Worm (Caenorhabditis elegans) whole organism, mixed stage, embryonic: ENCODE data around the gene K01F9.2.

ENCODE experiments used
- M03D4.4 ChIP-seq: sonication (generic microtip); optimal IDR thresholded peaks from 2 replicates; lab custom pipeline; 2017; ENCODE audit warnings: mild to moderate bottlenecking, missing genetic modification characterization, missing compliant biosample characterization
- bed-3 ChIP-seq: fragments of 200-800 bp; sonication (Bioruptor generic); optimal IDR thresholded peaks from 3 replicates; lab custom pipeline; 2018; ENCODE audit warnings: mild to moderate bottlenecking, missing genetic modification characterization, moderate library complexity, missing compliant biosample characterization
- blmp-1 ChIP-seq: fragments of 150-350 bp; optimal IDR thresholded peaks from 2 replicates; lab custom pipeline; 2014; ENCODE audit warnings: missing biosample characterization, missing genetic modification characterization
- ceh-43 ChIP-seq: fragments of 200-800 bp; sonication (Bioruptor generic); optimal IDR thresholded peaks from 2 replicates; lab custom pipeline; 2018; ENCODE audit warnings: mild to moderate bottlenecking, missing genetic modification characterization, moderate library complexity, missing compliant biosample characterization
- ces-1 ChIP-seq: fragments of 150-350 bp; optimal IDR thresholded peaks from 2 replicates; lab custom pipeline; 2014; ENCODE audit warnings: missing biosample characterization, missing genetic modification reagents, missing genetic modification characterization
- drap-1 ChIP-seq: fragments of 200-800 bp; sonication (Bioruptor generic); optimal IDR thresholded peaks from 3 replicates; lab custom pipeline; 2018; ENCODE audit warnings: mild to moderate bottlenecking, missing genetic modification characterization, missing compliant biosample characterization
- elt-1 ChIP-seq: sonication (generic microtip); optimal IDR thresholded peaks from 2 replicates; lab custom pipeline; 2017; ENCODE audit warnings: missing genetic modification characterization, mild to moderate bottlenecking, missing compliant biosample characterization, antibody characterized with exemption, moderate library complexity, borderline replicate concordance; ENCODE audit not compliant: insufficient read depth
- elt-3 ChIP-seq: fragments of 150-350 bp; optimal IDR thresholded peaks from 2 replicates; lab custom pipeline; 2014; ENCODE audit warnings: missing biosample characterization, missing genetic modification characterization
- flh-1 ChIP-seq: fragments of 200-800 bp; sonication (Bioruptor generic); optimal IDR thresholded peaks from 2 replicates; lab custom pipeline; 2018; ENCODE audit warnings: mild to moderate bottlenecking, missing genetic modification characterization, moderate library complexity, missing compliant biosample characterization
- ham-2 ChIP-seq: fragments of 200-800 bp; sonication (Bioruptor generic); optimal IDR thresholded peaks from 2 replicates; lab custom pipeline; 2018; ENCODE audit warnings: mild to moderate bottlenecking, missing genetic modification characterization, missing compliant biosample characterization
- hlh-1 ChIP-seq: fragments of 150-350 bp; optimal IDR thresholded peaks from 2 replicates; lab custom pipeline; 2014; ENCODE audit warnings: missing biosample characterization, missing genetic modification reagents, missing genetic modification characterization
- lin-13 ChIP-seq: fragments of 150-350 bp; optimal IDR thresholded peaks from 2 replicates; lab custom pipeline; 2014; ENCODE audit warnings: missing biosample characterization, missing genetic modification characterization
- lin-32 ChIP-seq: fragments of 200-800 bp; sonication (Bioruptor generic); optimal IDR thresholded peaks from 2 replicates; lab custom pipeline; 2018; ENCODE audit warnings: mild to moderate bottlenecking, missing genetic modification characterization, missing compliant biosample characterization
- lsy-2 ChIP-seq: fragments of 150-350 bp; optimal IDR thresholded peaks from 2 replicates; lab custom pipeline; 2014; ENCODE audit warnings: missing biosample characterization, missing genetic modification characterization
- mls-2 ChIP-seq: sonication (generic microtip); optimal IDR thresholded peaks from 2 replicates; lab custom pipeline; 2016; ENCODE audit warnings: mild to moderate bottlenecking, missing genetic modification characterization, moderate library complexity, missing compliant biosample characterization
- nhr-12 ChIP-seq: fragments of 150-350 bp; optimal IDR thresholded peaks from 2 replicates; lab custom pipeline; 2014; ENCODE audit warnings: missing biosample characterization, missing genetic modification characterization
- nhr-2 ChIP-seq: fragments of 150-350 bp; optimal IDR thresholded peaks from 2 replicates; lab custom pipeline; 2014; ENCODE audit warnings: missing biosample characterization, missing genetic modification characterization
- nhr-237 ChIP-seq: fragments of 150-350 bp; optimal IDR thresholded peaks from 2 replicates; lab custom pipeline; 2014; ENCODE audit warnings: missing biosample characterization, missing genetic modification characterization
- nhr-76 ChIP-seq: sonication (generic microtip); optimal IDR thresholded peaks from 2 replicates; lab custom pipeline; 2017; ENCODE audit warnings: missing biosample characterization, missing genetic modification characterization
- pha-4 ChIP-seq: fragments of 150-350 bp; optimal IDR thresholded peaks from 2 replicates; lab custom pipeline; 2018; ENCODE audit warnings: missing biosample characterization, missing genetic modification reagents, missing genetic modification characterization
- sem-2 ChIP-seq: fragments of 200-800 bp; sonication (Bioruptor generic); optimal IDR thresholded peaks from 2 replicates; lab custom pipeline; 2018; ENCODE audit warnings: mild to moderate bottlenecking, missing genetic modification characterization, missing compliant biosample characterization
- sptf-1 ChIP-seq: sonication (generic microtip); optimal IDR thresholded peaks from 2 replicates; lab custom pipeline; 2017; ENCODE audit warnings: mild to moderate bottlenecking, missing genetic modification characterization, moderate library complexity, missing compliant biosample characterization
- unc-120 ChIP-seq: sonication (generic microtip); optimal IDR thresholded peaks from 2 replicates; lab custom pipeline; 2017; ENCODE audit warnings: missing genetic modification characterization, missing compliant biosample characterization; ENCODE audit not compliant: poor library complexity, severe bottlenecking
- unc-39 ChIP-seq: fragments of 150-350 bp; optimal IDR thresholded peaks from 2 replicates; lab custom pipeline; 2014; ENCODE audit warnings: missing biosample characterization, missing genetic modification characterization
- unc-62 ChIP-seq: fragments of 150-350 bp; optimal IDR thresholded peaks from 2 replicates; lab custom pipeline; 2014; ENCODE audit warnings: missing biosample characterization, missing genetic modification reagents, missing genetic modification characterization
- zip-8 ChIP-seq: fragments of 150-350 bp; optimal IDR thresholded peaks from 2 replicates; lab custom pipeline; 2014; ENCODE audit warnings: missing biosample characterization, missing genetic modification characterization
- ztf-11 ChIP-seq: fragments of 150-350 bp; optimal IDR thresholded peaks from 2 replicates; lab custom pipeline; 2014; ENCODE audit warnings: missing biosample characterization, missing genetic modification characterization

The K01F9.2 gene

DNA sequence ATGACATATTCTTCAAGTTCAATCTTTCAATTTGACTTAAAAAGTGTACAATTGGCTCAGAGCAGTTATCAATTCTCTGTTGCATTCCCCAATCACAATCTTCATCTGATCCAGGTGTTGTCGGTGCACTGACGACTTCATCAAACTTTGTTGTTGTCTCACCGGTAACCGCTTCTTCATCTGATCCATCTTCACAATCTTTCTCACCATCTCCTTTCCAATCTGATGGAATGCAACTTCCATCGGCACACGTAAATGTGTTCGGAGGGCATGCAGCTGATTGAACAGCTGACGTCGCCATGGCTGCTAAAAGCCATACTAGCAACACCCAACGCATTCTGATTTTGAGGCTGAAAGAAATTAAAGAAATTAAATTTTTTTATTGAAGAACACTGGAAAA is 38.9 kb downstream of the K01F9.2 start, which contains the start of gene F44E2.4:
F44E2.4 (minus strand) TSS at position 350 of the 400 bp plus-strand sequence.
- TF ChIP-seq ham-2 (GFP tag; lab: Kevin White, UChicago) (peak; percentile 17), elt-1 (tag; lab: Kevin White, UChicago) (peak; percentile 62), blmp-1 (tag; lab: Kevin White, UChicago) (no peak), hlh-1 (tag; lab: Kevin White, UChicago) (no peak), mls-2 (no peak)

- TF ChIP-seq elt-1 (tag; lab: Kevin White, UChicago) (no peak), hlh-1 (tag; lab: Kevin White, UChicago) (no peak), sem-2 (GFP tag; lab: Kevin White, UChicago) (no peak), unc-120 (tag; lab: Kevin White, UChicago) (no peak), lin-13 (no peak), sptf-1 (tag; lab: Kevin White, UChicago) (no peak), elt-3 (no peak), mls-2 (no peak), nhr-2 (no peak), bed-3 (GFP tag; lab: Kevin White, UChicago) (no peak), ces-1 (GFP tag; lab: Kevin White, UChicago) (no peak), ham-2 (GFP tag; lab: Kevin White, UChicago) (no peak), flh-1 (no peak), nhr-12 (tag; lab: Kevin White, UChicago) (no peak), ztf-11 (tag; lab: Kevin White, UChicago) (no peak), drap-1 (GFP tag; lab: Kevin White, UChicago) (no peak)
Observed at ce11 chrIII:8831059-8831750, 45.7 kb downstream of the K01F9.2 start, which contains the start of gene F44E2.10. Gene F44E2.10 (minus strand): TSS chrIII:8831109.

DNA sequence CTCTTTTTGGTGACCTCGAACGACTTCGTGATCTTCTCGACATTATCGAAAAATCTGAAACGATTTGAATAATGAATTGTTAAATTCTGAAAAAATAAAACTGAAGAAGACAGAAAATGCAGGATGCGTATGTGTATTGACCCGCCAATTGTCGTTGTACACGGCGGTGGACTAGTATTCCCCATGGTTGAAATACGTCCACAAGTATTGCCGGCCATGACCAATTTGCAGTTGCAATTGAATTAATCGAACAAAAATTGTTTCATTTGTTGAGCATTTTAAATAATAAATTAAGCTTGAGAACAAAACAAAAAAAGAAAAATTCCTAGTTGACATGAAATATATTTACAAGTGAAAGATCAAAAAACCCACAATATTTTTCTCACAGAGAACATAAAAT is 47.7 kb downstream of the K01F9.2 start, which contains the start of gene F44E2.3:
F44E2.3 (minus strand) TSS at position 61 of the 400 bp plus-strand sequence.
- peak; percentile 12 for TF ChIP-seq hlh-1 (tag; lab: Kevin White, UChicago)
- no peak for TF ChIP-seq nhr-237 (tag; lab: Kevin White, UChicago)
- TF ChIP-seq nhr-12 (tag; lab: Kevin White, UChicago) = no peak
- peak; percentile 93 for TF ChIP-seq ces-1 (GFP tag; lab: Kevin White, UChicago)

DNA sequence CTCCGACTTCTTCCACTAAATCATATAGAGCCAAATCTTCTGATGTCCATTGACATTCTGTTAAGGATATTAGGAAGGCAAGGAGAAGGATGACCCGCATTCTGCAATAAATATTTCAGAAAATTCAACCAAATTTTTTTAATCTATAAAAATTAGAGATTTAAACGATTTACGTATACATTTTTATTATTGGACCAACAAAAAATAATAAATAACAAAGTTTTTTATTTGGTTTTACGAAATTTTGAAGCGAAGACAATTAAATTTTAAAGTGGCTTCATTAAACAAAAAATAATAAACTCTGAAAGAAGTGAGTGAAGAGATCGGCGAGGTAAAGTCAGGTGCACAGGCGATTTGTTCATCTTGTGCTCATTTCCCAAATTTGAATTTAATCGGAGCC is 49.8 kb downstream of the K01F9.2 start, which contains the start of gene F54F2.9:
F54F2.9 (minus strand) TSS at position 101 of the 400 bp plus-strand sequence.
- TF ChIP-seq elt-1 (tag; lab: Kevin White, UChicago) (no peak), nhr-2 (no peak), pha-4 (no peak), ces-1 (GFP tag; lab: Kevin White, UChicago) (no peak)
- TF ChIP-seq, all 35 proteins: peak for 0

DNA sequence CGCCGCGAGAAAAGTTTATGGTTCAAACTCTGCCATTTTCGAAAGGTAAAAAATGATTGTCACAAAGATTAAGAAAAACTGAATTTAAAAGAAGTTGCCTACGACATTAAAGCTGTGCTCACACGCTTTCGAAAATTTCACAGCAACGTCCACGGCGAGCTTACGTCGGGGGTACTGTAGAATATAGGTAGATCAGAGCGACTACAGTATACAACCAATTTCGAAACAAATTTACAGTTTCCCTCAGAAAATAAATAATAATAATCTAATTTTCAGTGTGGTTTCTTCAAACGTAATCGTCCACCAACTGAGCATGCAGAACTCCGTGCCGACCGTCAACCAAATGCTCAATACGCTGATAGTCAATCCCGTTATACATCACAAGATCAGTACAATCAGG is 52.4 kb downstream of the K01F9.2 start:
- no peak for TF ChIP-seq ztf-11 (tag; lab: Kevin White, UChicago)
- TF ChIP-seq lin-32 (GFP tag; lab: Kevin White, UChicago) = no peak
- TF ChIP-seq unc-62 (GFP tag; lab: Kevin White, UChicago) = no peak
- TF ChIP-seq bed-3 (GFP tag; lab: Kevin White, UChicago) = no peak
- TF ChIP-seq nhr-237 (tag; lab: Kevin White, UChicago) = no peak
- no peak for TF ChIP-seq unc-120 (tag; lab: Kevin White, UChicago)
- no peak for TF ChIP-seq lsy-2 (tag; lab: Kevin White, UChicago)
- no peak for TF ChIP-seq sptf-1 (tag; lab: Kevin White, UChicago)
- no peak for TF ChIP-seq ceh-43 (GFP tag; lab: Kevin White, UChicago)
- no peak for TF ChIP-seq blmp-1 (tag; lab: Kevin White, UChicago)
- no peak for TF ChIP-seq unc-39
- no peak for TF ChIP-seq drap-1 (GFP tag; lab: Kevin White, UChicago)
- TF ChIP-seq ces-1 (GFP tag; lab: Kevin White, UChicago) = no peak
- no peak for TF ChIP-seq flh-1
- TF ChIP-seq ham-2 (GFP tag; lab: Kevin White, UChicago) = no peak
- no peak for TF ChIP-seq nhr-2
- TF ChIP-seq elt-3 = no peak
- TF ChIP-seq M03D4.4 = no peak
- no peak for TF ChIP-seq nhr-76 (tag; lab: Kevin White, UChicago)
- TF ChIP-seq zip-8 = no peak
